Fruit fly (Drosophila melanogaster) whole organism, pupa: ENCODE results near the gene Gr36a.

Experiments used
- CG10348 ChIP-seq: fragments of 200-800 bp; sonication (Bioruptor generic); IDR thresholded peaks from 2 replicates; pipeline ENCODE4 v1.3.6; 2022; ENCODE audit warnings: missing biosample characterization, missing genetic modification characterization
- CG12605 ChIP-seq: fragments of 200-800 bp; sonication (Bioruptor generic); IDR thresholded peaks from 2 replicates; pipeline ENCODE4 v1.3.6; 2022; ENCODE audit warnings: missing biosample characterization, missing genetic modification characterization
- CG13204 ChIP-seq: fragments of 200-800 bp; sonication (Bioruptor generic); optimal IDR thresholded peaks from 2 replicates; lab custom pipeline; 2018; ENCODE audit warnings: missing biosample characterization, mild to moderate bottlenecking, missing genetic modification characterization, moderate library complexity
- CG14655 ChIP-seq: fragments of 200-800 bp; sonication (Bioruptor generic); optimal IDR thresholded peaks from 3 replicates; lab custom pipeline; 2017; ENCODE audit warnings: mild to moderate bottlenecking, missing biosample characterization, missing genetic modification reagents, missing genetic modification characterization
- CG15710 ChIP-seq: fragments of 200-800 bp; sonication (Bioruptor generic); optimal IDR thresholded peaks from 2 replicates; lab custom pipeline; 2018; ENCODE audit warnings: missing biosample characterization, mild to moderate bottlenecking, missing genetic modification characterization, moderate library complexity
- CG17806 ChIP-seq: fragments of 200-800 bp; sonication (Bioruptor generic); optimal IDR thresholded peaks from 2 replicates; lab custom pipeline; 2018; ENCODE audit warnings: missing biosample characterization, mild to moderate bottlenecking, missing genetic modification characterization, moderate library complexity
- CG32121 ChIP-seq: fragments of 200-800 bp; sonication (Bioruptor generic); IDR thresholded peaks from 2 replicates; pipeline ENCODE4 v1.3.6; 2022; ENCODE audit warnings: missing biosample characterization, missing genetic modification characterization
- CG34367 ChIP-seq: fragments of 200-800 bp; sonication (Bioruptor generic); optimal IDR thresholded peaks from 2 replicates; lab custom pipeline; 2018; ENCODE audit warnings: missing biosample characterization, mild to moderate bottlenecking, missing genetic modification characterization
- CG4496 ChIP-seq: fragments of 200-800 bp; sonication (Bioruptor generic); IDR thresholded peaks from 3 replicates; pipeline ENCODE4 v1.3.6; 2022; ENCODE audit warnings: missing biosample characterization, missing genetic modification characterization
- CG8159 ChIP-seq: fragments of 200-800 bp; sonication (Bioruptor generic); optimal IDR thresholded peaks from 3 replicates; lab custom pipeline; 2018; ENCODE audit warnings: missing biosample characterization, mild to moderate bottlenecking, missing genetic modification characterization, moderate library complexity
- CG8301 ChIP-seq: fragments of 200-800 bp; sonication (Bioruptor generic); optimal IDR thresholded peaks from 2 replicates; lab custom pipeline; 2018; ENCODE audit warnings: missing biosample characterization, mild to moderate bottlenecking, missing genetic modification characterization
- CG9948 ChIP-seq: fragments of 200-800 bp; sonication (Bioruptor generic); optimal IDR thresholded peaks from 2 replicates; lab custom pipeline; 2018; ENCODE audit warnings: missing biosample characterization, mild to moderate bottlenecking, missing genetic modification characterization, moderate library complexity
- D1 ChIP-seq: fragments of 200-800 bp; sonication (Bioruptor generic); optimal IDR thresholded peaks from 2 replicates; lab custom pipeline; 2018; ENCODE audit warnings: missing biosample characterization, mild to moderate bottlenecking, missing genetic modification characterization, moderate library complexity
- EcR ChIP-seq: fragments of 200-800 bp; sonication (Bioruptor generic); optimal IDR thresholded peaks from 3 replicates; lab custom pipeline; 2019; ENCODE audit warnings: missing biosample characterization, missing genetic modification characterization, mild to moderate bottlenecking, moderate library complexity, missing genetic modification reagents
- Ets98B ChIP-seq: fragments of 200-800 bp; sonication (Bioruptor generic); IDR thresholded peaks from 2 replicates; pipeline ENCODE4 v1.3.6; 2022; ENCODE audit warnings: missing biosample characterization, missing genetic modification characterization
- Pif1A ChIP-seq: fragments of 200-800 bp; sonication (Bioruptor generic); optimal IDR thresholded peaks from 3 replicates; lab custom pipeline; 2016; ENCODE audit warnings: missing biosample characterization, missing genetic modification characterization
- Pif1B ChIP-seq: fragments of 200-800 bp; sonication (Bioruptor generic); optimal IDR thresholded peaks from 3 replicates; lab custom pipeline; 2016; ENCODE audit warnings: missing biosample characterization, missing genetic modification characterization
- Snoo ChIP-seq: fragments of 200-800 bp; sonication (Bioruptor generic); optimal IDR thresholded peaks from 3 replicates; lab custom pipeline; 2017; ENCODE audit warnings: missing biosample characterization, mild to moderate bottlenecking, missing genetic modification characterization, inconsistent platforms
- fd96Ca ChIP-seq: fragments of 200-800 bp; sonication (Bioruptor generic); IDR thresholded peaks from 3 replicates; pipeline ENCODE4 v1.3.6; 2022; ENCODE audit warnings: missing biosample characterization, missing genetic modification characterization
- gl ChIP-seq: fragments of 200-800 bp; sonication (Bioruptor generic); optimal IDR thresholded peaks from 2 replicates; lab custom pipeline; 2018; ENCODE audit warnings: missing biosample characterization, mild to moderate bottlenecking, missing genetic modification characterization
- rn ChIP-seq: fragments of 200-800 bp; sonication (Bioruptor generic); IDR thresholded peaks from 2 replicates; pipeline ENCODE4 v1.3.6; 2022; ENCODE audit warnings: missing biosample characterization, missing genetic modification characterization

The Gr36a gene

DNA sequence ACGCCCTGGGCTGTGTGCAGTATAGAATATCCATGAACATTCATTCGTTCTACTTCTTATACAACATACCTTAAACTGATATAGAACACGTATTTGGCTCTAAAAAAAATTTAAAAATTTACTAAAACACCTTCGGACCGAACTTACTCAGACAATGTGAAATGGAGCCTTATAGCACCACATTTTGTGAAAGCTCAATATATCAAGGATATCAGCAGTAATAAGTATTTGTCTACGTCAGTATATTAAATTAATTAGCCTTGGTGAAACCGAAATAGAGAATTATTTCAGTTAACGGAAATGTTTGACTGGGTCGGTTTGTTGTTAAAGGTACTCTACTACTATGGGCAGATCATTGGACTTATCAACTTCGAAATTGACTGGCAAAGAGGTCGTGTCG, at the start of gene Gr36a:
TSS of gene Gr36a (plus strand) at position 301 of the 400 bp plus-strand sequence.
- TF ChIP-seq CG13204 (GFP tag; lab: Kevin White, UChicago) (no peak), CG10348 (GFP tag; lab: Robert Waterston, UW) (no peak), Pif1B (GFP tag; lab: Kevin White, UChicago) (no peak)

DNA sequence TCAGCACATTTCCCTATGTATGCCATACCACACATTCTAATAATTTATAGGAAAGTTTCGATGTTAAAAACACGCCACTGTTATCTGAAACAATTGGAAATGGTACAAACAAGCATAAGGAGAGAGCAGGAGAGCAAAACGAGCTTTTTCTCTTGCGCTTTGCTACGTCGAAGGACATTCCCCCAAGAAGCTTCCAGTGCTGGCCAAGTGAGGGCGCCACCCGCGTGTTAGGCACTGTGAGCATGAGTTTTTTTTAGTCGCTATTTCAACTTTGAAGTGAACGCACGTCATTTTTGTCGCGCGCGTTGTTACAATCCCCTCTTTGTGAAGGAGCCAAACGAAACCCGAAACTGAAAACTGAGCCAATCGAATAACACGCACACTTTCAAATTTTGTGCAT, 45.6 kb upstream of the Gr36a start, which contains the start of the genes CG34106 and beat-IIIa:
TSS of gene CG34106 (plus strand) at position 230 of the 400 bp plus-strand sequence.
TSS of gene beat-IIIa (plus strand) at position 230 of the 400 bp plus-strand sequence.
- no peak for TF ChIP-seq Snoo
- no peak for TF ChIP-seq CG15710 (tag; lab: Kevin White, UChicago)
- TF ChIP-seq CG10348 (GFP tag; lab: Robert Waterston, UW) = no peak
- TF ChIP-seq CG13204 (GFP tag; lab: Kevin White, UChicago) = no peak
- no peak for TF ChIP-seq Pif1B (GFP tag; lab: Kevin White, UChicago)
- no peak for TF ChIP-seq CG8301 (tag; lab: Kevin White, UChicago)
- TF ChIP-seq EcR (GFP tag; lab: Kevin White, UChicago) = no peak
- no peak for TF ChIP-seq CG4496 (GFP tag; lab: Robert Waterston, UW)
- TF ChIP-seq fd96Ca (GFP tag; lab: Robert Waterston, UW) = no peak
- TF ChIP-seq CG8159 (tag; lab: Kevin White, UChicago) = no peak
- no peak for TF ChIP-seq rn
- TF ChIP-seq, all 21 proteins: peak for 0

- TF ChIP-seq CG8159 (tag; lab: Kevin White, UChicago) (no peak), rn (no peak), D1 (tag; lab: Kevin White, UChicago) (no peak), CG10348 (GFP tag; lab: Robert Waterston, UW) (no peak), EcR (GFP tag; lab: Kevin White, UChicago) (no peak), Ets98B (GFP tag; lab: Robert Waterston, UW) (no peak), CG8301 (tag; lab: Kevin White, UChicago) (no peak)
These were observed 16.8 kb upstream of the Gr36a start for dm6 chr2L:17159641-17160040.

dm6 chr2L:17163344-17163743, 13.1 kb upstream of the Gr36a start:
- TF ChIP-seq CG15710 (tag; lab: Kevin White, UChicago) = no peak
- no peak for TF ChIP-seq fd96Ca (GFP tag; lab: Robert Waterston, UW)
- TF ChIP-seq, all 21 proteins: peak for 0

DNA sequence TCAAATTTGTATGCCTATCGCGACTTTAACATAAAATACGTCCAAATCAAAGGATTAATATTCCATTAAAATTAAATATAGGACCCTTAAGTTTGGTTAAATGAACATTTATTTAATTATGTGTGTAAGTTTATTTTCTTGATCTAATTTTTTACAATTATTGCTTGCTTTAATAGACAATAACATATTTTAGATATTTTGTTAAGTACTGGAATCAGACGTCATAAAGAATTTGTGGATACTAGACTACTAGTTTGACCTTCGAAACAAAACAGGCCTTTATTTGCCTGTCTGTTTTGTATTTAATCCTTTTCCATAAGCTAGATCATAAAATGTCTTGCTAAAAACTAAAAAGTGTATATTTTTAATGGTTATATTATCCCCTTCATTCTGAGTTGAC, 3.2 kb upstream of the Gr36a start, which contains the start of gene CG34169:
TSS of gene CG34169 (plus strand) at position 301 of the 400 bp plus-strand sequence.
- TF ChIP-seq CG13204 (GFP tag; lab: Kevin White, UChicago) = no peak
- TF ChIP-seq CG32121 (GFP tag; lab: Robert Waterston, UW) = no peak
- no peak for TF ChIP-seq CG15710 (tag; lab: Kevin White, UChicago)
- TF ChIP-seq CG8159 (tag; lab: Kevin White, UChicago) = no peak
- TF ChIP-seq Pif1A (GFP tag; lab: Kevin White, UChicago) = no peak
- no peak for TF ChIP-seq CG12605 (GFP tag; lab: Robert Waterston, UW)
- no peak for TF ChIP-seq Snoo
- TF ChIP-seq CG4496 (GFP tag; lab: Robert Waterston, UW) = no peak
- no peak for TF ChIP-seq CG34367
- no peak for TF ChIP-seq fd96Ca (GFP tag; lab: Robert Waterston, UW)
- no peak for TF ChIP-seq D1 (tag; lab: Kevin White, UChicago)
- no peak for TF ChIP-seq Ets98B (GFP tag; lab: Robert Waterston, UW)
- TF ChIP-seq Pif1B (GFP tag; lab: Kevin White, UChicago) = no peak
- no peak for TF ChIP-seq EcR (GFP tag; lab: Kevin White, UChicago)
- no peak for TF ChIP-seq rn
- TF ChIP-seq CG14655 (GFP tag; lab: Kevin White, UChicago) = no peak
- TF ChIP-seq CG9948 (tag; lab: Kevin White, UChicago) = no peak

- TF ChIP-seq Snoo (no peak), CG12605 (GFP tag; lab: Robert Waterston, UW) (no peak), CG14655 (GFP tag; lab: Kevin White, UChicago) (no peak), CG32121 (GFP tag; lab: Robert Waterston, UW) (no peak), CG10348 (GFP tag; lab: Robert Waterston, UW) (no peak), Ets98B (GFP tag; lab: Robert Waterston, UW) (no peak), CG15710 (tag; lab: Kevin White, UChicago) (no peak), Pif1B (GFP tag; lab: Kevin White, UChicago) (no peak), CG9948 (tag; lab: Kevin White, UChicago) (no peak), CG8301 (tag; lab: Kevin White, UChicago) (no peak), fd96Ca (GFP tag; lab: Robert Waterston, UW) (no peak), CG4496 (GFP tag; lab: Robert Waterston, UW) (no peak)
These were observed 2.1 kb downstream of the Gr36a start, which contains the start of gene Gr36b for dm6 chr2L:17178472-17178871. TSS of gene Gr36b (plus strand) at chr2L:17178772.

dm6 chr2L:17180038-17180437, 3.6 kb downstream of the Gr36a start, which contains the start of gene Gr36c:
TSS of gene Gr36c (plus strand) at chr2L:17180338.
- TF ChIP-seq CG17806 (tag; lab: Kevin White, UChicago) (no peak), fd96Ca (GFP tag; lab: Robert Waterston, UW) (no peak), Pif1A (GFP tag; lab: Kevin White, UChicago) (no peak), CG12605 (GFP tag; lab: Robert Waterston, UW) (no peak), D1 (tag; lab: Kevin White, UChicago) (no peak), CG4496 (GFP tag; lab: Robert Waterston, UW) (no peak), EcR (GFP tag; lab: Kevin White, UChicago) (no peak), gl (no peak), CG10348 (GFP tag; lab: Robert Waterston, UW) (no peak), CG14655 (GFP tag; lab: Kevin White, UChicago) (no peak), CG15710 (tag; lab: Kevin White, UChicago) (no peak)
